Fruit fly (Drosophila melanogaster) S2 (cell line): Measurements from ENCODE around the gene CG16985.

Source experiments
- CG8478 ChIP-seq: fragments of >200 bp; optimal IDR thresholded peaks from 2 replicates; lab custom pipeline; 2018
- CTCF ChIP-seq, 2 experiments: fragments of >200 bp; optimal IDR thresholded peaks; 2 replicates each; lab custom pipeline; 2018

Gene CG16985

DNA sequence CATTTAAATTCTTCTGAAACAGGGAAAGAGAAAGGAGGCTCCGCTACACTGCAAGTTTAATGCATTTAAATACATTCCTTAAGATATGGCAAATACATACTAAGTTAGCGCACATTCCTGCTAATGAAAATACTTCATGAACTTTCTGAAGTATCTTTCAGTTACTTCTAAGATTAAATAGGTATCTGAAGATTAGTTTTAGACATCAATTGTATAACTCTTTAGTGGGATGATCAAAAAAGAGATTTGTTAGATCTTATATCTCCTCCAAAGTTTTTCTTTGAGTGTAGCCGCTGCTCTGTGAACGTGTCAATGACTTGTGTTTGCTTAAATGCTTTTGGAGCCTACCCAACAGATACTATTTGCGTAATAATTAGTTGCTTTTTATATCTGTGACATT is 23.9 kb upstream of the CG16985 start:
- no peak for TF ChIP-seq CTCF (optimal IDR thresholded peaks at IDR 0.05; lab: Kevin White, UChicago)
- TF ChIP-seq CG8478: no peak

dm6 chr3L:2577096-2577831 is 21.8 kb upstream of the CG16985 start:
- no peak for TF ChIP-seq CG8478
- no peak for TF ChIP-seq CTCF (optimal IDR thresholded peaks at IDR 0.05; lab: Kevin White, UChicago)

DNA sequence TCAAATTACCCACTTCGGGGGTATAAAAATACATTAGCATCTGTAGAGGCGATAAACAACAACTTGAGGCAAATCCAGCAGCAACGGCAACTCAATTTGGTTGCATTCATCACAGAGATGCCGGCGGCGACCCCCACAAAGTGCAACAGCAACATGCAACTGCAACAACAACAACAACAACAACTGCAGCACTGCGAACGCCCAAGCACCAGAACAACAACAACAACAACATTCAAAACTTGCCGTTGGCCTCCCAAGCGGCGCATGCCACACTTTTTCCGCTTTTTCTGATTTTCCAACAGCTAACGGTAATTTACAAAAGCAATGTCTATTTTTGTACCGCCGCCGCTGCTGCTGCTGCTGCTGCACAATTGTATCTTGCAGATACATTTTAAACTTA is 20.8 kb upstream of the CG16985 start:
- TF ChIP-seq CTCF (optimal IDR thresholded peaks at IDR 0.05; lab: Kevin White, UChicago) (no peak), CG8478 (no peak)

dm6 chr3L:2578737-2579136 is 20.4 kb upstream of the CG16985 start:
- TF ChIP-seq CG8478 (no peak), CTCF (optimal IDR thresholded peaks at IDR 0.05; lab: Kevin White, UChicago) (no peak)

- TF ChIP-seq CTCF (optimal IDR thresholded peaks at IDR 0.05; lab: Kevin White, UChicago) (no peak), CG8478 (no peak)
These were observed 19.4 kb upstream of the CG16985 start for dm6 chr3L:2579557-2580224.

DNA sequence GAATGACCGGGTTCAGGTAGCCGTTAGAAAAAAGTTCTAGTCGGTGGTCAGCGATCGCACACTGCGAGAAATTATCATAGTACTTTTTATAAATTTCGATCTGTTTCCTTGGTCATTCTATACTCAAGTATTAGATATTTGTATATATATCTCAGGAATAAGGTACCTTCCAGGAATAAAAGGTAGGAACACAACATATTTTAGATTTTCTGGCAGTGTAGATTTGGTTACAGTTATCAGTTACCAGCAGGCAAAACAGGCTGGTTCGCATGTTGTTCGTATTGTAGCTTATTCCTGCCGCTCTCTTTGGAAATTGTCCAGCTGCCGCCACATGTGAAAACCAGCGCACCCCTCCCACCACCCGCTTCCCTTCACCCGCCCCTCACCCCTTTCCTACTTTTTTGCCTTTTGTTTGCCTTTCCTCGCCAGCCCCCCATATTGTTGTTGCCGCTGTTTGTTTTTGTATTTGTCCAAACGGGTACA is 17.7 kb upstream of the CG16985 start:
- TF ChIP-seq CTCF (optimal IDR thresholded peaks at IDR 0.05; lab: Kevin White, UChicago) (no peak), CG8478 (no peak)

- TF ChIP-seq CG8478 (no peak), CTCF (optimal IDR thresholded peaks at IDR 0.05; lab: Kevin White, UChicago) (no peak)
These were observed 17.2 kb upstream of the CG16985 start for dm6 chr3L:2581857-2582256.

DNA sequence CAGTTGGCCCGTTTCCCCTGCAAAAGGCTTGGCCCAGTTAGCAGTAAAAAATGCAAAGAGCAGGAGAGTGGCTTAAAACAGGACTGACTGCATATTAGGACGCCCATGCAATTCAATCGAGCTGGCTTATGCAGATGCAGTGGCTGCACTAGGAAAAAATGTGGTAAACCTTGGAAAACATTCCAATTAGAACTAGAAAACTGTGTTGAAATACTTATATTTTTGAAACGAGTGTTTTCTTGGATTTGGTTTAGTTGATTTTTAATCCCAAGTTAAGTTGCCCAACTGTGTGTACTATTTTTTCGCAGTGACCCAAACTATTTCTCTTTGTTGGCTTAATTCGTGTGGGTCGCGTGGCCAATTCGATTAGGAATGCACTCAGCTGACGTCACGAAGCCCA is 16.8 kb upstream of the CG16985 start:
- no peak for TF ChIP-seq CTCF (optimal IDR thresholded peaks at IDR 0.05; lab: Kevin White, UChicago)
- no peak for TF ChIP-seq CG8478

DNA sequence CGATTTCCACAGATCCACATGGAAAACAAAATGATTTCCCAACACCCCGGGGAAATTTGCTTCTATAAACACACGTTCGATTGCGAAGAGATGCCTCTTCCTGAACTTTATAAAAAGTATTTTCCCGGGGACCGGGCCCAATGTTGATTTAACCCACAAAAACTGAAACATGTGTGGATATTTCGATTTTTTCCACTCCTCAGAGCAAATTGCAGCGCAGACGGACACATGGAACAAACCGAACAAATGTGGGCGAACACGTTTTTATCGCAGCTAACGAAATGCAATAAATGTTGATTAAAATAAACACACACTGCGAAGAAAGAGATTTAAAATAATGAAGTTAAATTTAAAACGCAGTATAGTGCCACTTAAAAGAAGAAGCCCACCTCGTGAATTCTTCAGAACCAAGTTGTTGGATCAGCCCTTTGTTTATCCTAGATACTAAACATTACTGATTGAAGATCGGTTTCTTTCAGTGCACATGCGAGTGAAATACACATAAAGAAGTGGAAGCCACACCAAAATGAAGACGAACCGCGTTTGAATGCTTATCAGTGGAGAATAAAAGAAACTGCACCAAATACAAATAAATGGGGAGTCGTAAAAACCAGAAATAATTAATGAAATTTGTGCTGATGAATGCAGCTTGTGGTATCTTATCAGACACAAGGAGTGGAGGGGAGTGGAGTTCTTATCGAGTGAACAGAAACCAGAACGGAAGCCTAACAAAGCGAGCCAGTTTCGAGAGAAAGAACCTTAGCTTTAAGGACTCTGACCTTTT is 16.2 kb upstream of the CG16985 start:
- no peak for TF ChIP-seq CG8478

DNA sequence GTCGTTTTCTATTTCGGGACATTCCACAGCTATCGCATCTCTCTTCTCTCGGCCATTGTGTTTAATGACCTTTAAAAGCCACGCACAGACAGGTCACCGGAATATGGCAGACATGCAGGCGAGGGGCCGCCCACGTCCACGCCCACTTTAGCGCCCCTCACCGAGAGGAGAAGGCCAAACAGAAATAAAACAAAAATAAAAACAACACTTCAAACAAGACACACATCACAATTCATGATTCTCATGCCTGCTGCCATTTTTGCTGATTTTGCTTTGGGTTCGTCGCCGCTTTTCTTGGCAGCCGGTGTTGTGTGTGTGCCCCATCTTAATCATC is 15.6 kb upstream of the CG16985 start:
- TF ChIP-seq CTCF (optimal IDR thresholded peaks at IDR 0.05; lab: Kevin White, UChicago) (no peak), CG8478 (no peak)

- TF ChIP-seq CTCF (optimal IDR thresholded peaks at IDR 0.05; lab: Kevin White, UChicago) (no peak), CG8478 (no peak)
These were observed 14.8 kb upstream of the CG16985 start for dm6 chr3L:2584119-2584805.

DNA sequence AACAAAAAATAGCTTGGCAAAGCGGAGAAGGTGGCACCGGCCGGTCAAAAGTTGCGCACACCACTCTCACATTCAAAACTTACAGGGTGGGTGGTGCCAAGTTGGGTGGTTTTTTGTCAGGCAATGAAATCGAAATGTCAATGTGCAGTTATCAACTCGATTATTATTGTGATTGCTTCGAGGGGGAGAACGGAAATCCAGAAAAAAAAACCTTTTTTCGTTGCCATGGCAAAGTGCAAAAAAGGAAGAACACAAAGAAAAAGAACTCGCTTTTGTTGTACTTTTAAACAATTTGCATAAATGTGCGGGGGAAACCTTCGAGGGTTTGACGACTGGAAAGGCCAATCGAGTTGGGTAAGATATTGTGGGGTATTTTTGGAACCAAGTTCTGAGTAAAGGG is 14.3 kb upstream of the CG16985 start:
- TF ChIP-seq CG8478 (no peak), CTCF (optimal IDR thresholded peaks at IDR 0.05; lab: Kevin White, UChicago) (no peak)

DNA sequence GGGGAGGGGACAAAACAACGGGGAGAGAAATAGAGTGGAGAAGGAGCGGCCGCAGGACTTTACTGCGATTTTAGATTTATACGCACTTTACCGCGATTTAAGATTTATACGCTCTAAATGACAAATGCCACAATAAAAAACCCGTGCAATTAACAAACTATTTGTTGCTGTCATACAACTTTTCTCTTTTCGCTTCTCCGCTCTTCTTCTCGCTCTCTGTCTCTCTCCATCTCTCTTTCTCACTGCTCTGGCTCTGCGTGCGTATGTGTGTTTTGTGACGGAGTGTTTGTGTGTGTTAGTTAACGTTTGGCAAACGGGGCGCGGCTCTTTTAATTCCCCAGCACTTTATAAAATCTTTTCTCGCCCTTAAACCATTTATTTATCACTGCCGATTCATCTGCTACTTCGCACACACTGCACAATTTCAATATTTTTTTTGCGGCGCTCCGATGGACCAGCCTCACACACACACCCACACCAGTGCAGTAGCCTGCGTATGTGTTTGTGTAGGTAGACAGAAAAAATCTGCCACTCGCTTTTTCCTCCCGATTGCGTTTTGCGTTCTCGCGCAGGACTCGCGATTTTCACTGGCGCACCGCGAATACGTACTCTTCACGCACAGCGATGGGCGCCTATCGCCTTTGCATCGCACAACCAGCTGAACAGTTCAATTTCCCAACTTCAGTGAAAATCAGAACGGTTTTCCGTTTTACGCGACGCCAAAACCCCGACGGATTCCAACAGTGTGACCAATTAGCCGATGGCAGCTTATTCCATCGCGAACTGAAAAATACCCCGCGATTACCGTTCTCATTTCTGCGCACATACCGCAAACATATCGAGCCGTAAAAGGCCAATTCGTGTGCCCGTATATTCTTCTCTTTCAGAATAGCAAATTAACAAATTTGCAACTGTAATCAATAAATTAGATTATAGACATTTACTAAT is 13.0 kb upstream of the CG16985 start, which contains the start of gene msn:
Gene msn (minus strand): TSS at position 747 of the 948 bp plus-strand sequence.
- TF ChIP-seq CG8478 (no peak), CTCF (optimal IDR thresholded peaks at IDR 0.05; lab: Kevin White, UChicago) (peak in 1 of 2 experiments; percentile 18)

dm6 chr3L:2586804-2587561 is 12.1 kb upstream of the CG16985 start, which contains the start of gene RpL8:
Gene RpL8 (plus strand): TSS chr3L:2587456.
- TF ChIP-seq CTCF (optimal IDR thresholded peaks at IDR 0.05; lab: Kevin White, UChicago): no peak
- TF ChIP-seq CG8478: no peak
